Fruit fly (Drosophila melanogaster): ENCODE data around the gene CG31457.

The CG31457 gene

dm6 chr3R:23157664-23158151, 29.9 kb upstream of the CG31457 start, which contains the start of gene unk (continued):
- TF ChIP-seq unpg (GFP tag; optimal IDR thresholded peaks at IDR 0.05) (no peak), insv (GFP tag; optimal IDR thresholded peaks at IDR 0.05) (no peak), Doc3 (GFP tag; IDR thresholded peaks at IDR 0.05; ENCODE audit: partially characterized antibody) (peak; percentile 94), CG6765 (GFP tag; optimal IDR thresholded peaks at IDR 0.05) (no peak), CG6272 (GFP tag; IDR thresholded peaks at IDR 0.05) (peak; percentile 34; the same call in 1 of the 2 replicates), CG2875 (GFP tag; optimal IDR thresholded peaks at IDR 0.05) (no peak), CG18476 (GFP tag; optimal IDR thresholded peaks at IDR 0.05) (no peak), CG17912 (GFP tag; optimal IDR thresholded peaks at IDR 0.05) (no peak), ind (GFP tag; optimal IDR thresholded peaks at IDR 0.05) (no peak), CG12744 (GFP tag; optimal IDR thresholded peaks at IDR 0.05) (no peak), fd64A (GFP tag; optimal IDR thresholded peaks at IDR 0.05) (no peak), CG15514 (GFP tag; optimal IDR thresholded peaks at IDR 0.05) (peak; percentile 39), CG12155 (GFP tag; optimal IDR thresholded peaks at IDR 0.05) (peak; percentile 33), HLH54F (GFP tag; optimal IDR thresholded peaks at IDR 0.05) (no peak), CG13624 (GFP tag; optimal IDR thresholded peaks at IDR 0.05) (no peak), CG8290 (GFP tag; optimal IDR thresholded peaks at IDR 0.05) (no peak), CG8290 (tag; optimal IDR thresholded peaks at IDR 0.05) (peak in 1 of 2 experiments; percentile 79), CG4328 (GFP tag; optimal IDR thresholded peaks at IDR 0.05) (no peak), CG42726 (GFP tag; IDR thresholded peaks at IDR 0.05; ENCODE audit: partially characterized antibody) (peak; percentile 97), dimm (GFP tag; IDR thresholded peaks at IDR 0.05) (no peak), Spps (tag; optimal IDR thresholded peaks at IDR 0.05) (no peak), Kr (GFP tag; optimal IDR thresholded peaks at IDR 0.05) (no peak), Rfx (GFP tag; IDR thresholded peaks at IDR 0.05) (peak; percentile 77), CG3163 (GFP tag; optimal IDR thresholded peaks at IDR 0.05) (peak; percentile 53), CG5953 (GFP tag; IDR thresholded peaks at IDR 0.05) (no peak), CG2129 (GFP tag; IDR thresholded peaks at IDR 0.05; ENCODE audit: partially characterized antibody) (peak; percentile 94), bcd (GFP tag; optimal IDR thresholded peaks at IDR 0.05) (no peak), ems (GFP tag; optimal IDR thresholded peaks at IDR 0.05) (peak; percentile 24), CG1024 (GFP tag; IDR thresholded peaks at IDR 0.05) (no peak), CG9437 (GFP tag; optimal IDR thresholded peaks at IDR 0.05) (no peak), ase (GFP tag; IDR thresholded peaks at IDR 0.05) (no peak; the same call in 2 of the 3 replicates), Taf1 (GFP tag; IDR thresholded peaks at IDR 0.05) (no peak), salm (tag; optimal IDR thresholded peaks at IDR 0.05) (no peak), CG7357 (GFP tag; IDR thresholded peaks at IDR 0.05) (no peak), CG8089 (GFP tag; optimal IDR thresholded peaks at IDR 0.05) (no peak), sima (GFP tag; optimal IDR thresholded peaks at IDR 0.05) (no peak), CHES-1-like (GFP tag; optimal IDR thresholded peaks at IDR 0.05) (peak; percentile 48), inv (GFP tag; IDR thresholded peaks at IDR 0.05; ENCODE audit: partially characterized antibody) (peak; percentile 98), esg (GFP tag; conservative IDR thresholded peaks at IDR 0.05) (no peak), CG31388 (GFP tag; optimal IDR thresholded peaks at IDR 0.05) (no peak), sens-2 (GFP tag; IDR thresholded peaks at IDR 0.05) (no peak), sug (tag; optimal IDR thresholded peaks at IDR 0.05) (peak; percentile 66), CG15073 (GFP tag; optimal IDR thresholded peaks at IDR 0.05) (no peak), Meics (GFP tag; optimal IDR thresholded peaks at IDR 0.05) (no peak), CG34224 (GFP tag; IDR thresholded peaks at IDR 0.05; ENCODE audit: partially characterized antibody) (peak; percentile 98), HmgZ (tag; optimal IDR thresholded peaks at IDR 0.05) (peak; percentile 74), CG30403 (GFP tag; optimal IDR thresholded peaks at IDR 0.05) (no peak), CG3838 (GFP tag; optimal IDR thresholded peaks at IDR 0.05) (no peak), Xbp1 (GFP tag; optimal IDR thresholded peaks at IDR 0.05) (peak; percentile 22), CG9215 (GFP tag; IDR thresholded peaks at IDR 0.05) (no peak), slbo (GFP tag; IDR thresholded peaks at IDR 0.05) (peak; percentile 72), D19B (GFP tag; optimal IDR thresholded peaks at IDR 0.05) (no peak)
